Worm (Caenorhabditis elegans) whole organism, midembryonic: ENCODE results near the gene spsb-1.

Experiments
- T22C8.4 ChIP-seq: fragments of 200-800 bp; sonication (Bioruptor generic); IDR thresholded peaks from 2 replicates; pipeline ENCODE4 v1.3.6; 2022; ENCODE audit warnings: missing genetic modification characterization, missing compliant biosample characterization
- flt-1 ChIP-seq: fragments of 200-800 bp; sonication (Bioruptor generic); IDR thresholded peaks from 2 replicates; pipeline ENCODE4 v1.3.6; 2022; ENCODE audit warnings: missing genetic modification characterization, missing compliant biosample characterization
- klf-2 ChIP-seq: fragments of 200-800 bp; sonication (Bioruptor generic); conservative IDR thresholded peaks from 2 replicates; pipeline ENCODE4 v1.3.6; 2022; ENCODE audit warnings: missing genetic modification reagents, missing genetic modification characterization, missing compliant biosample characterization
- med-1 ChIP-seq: sonication (generic microtip); optimal IDR thresholded peaks from 2 replicates; lab custom pipeline; 2017; ENCODE audit warnings: missing genetic modification characterization, mild to moderate bottlenecking, missing compliant biosample characterization, antibody characterized with exemption, missing genetic modification reagents; ENCODE audit not compliant: insufficient read depth
- tab-1 ChIP-seq: fragments of 200-800 bp; sonication (Bioruptor generic); IDR thresholded peaks from 2 replicates; pipeline ENCODE4 v1.3.6; 2022; ENCODE audit warnings: missing genetic modification characterization, missing compliant biosample characterization
- ztf-23 ChIP-seq: fragments of 200-800 bp; sonication (Bioruptor generic); IDR thresholded peaks from 2 replicates; pipeline ENCODE4 v1.3.6; 2022; ENCODE audit warnings: missing genetic modification reagents, missing genetic modification characterization, missing compliant biosample characterization

- TF ChIP-seq T22C8.4 (GFP tag; lab: Robert Waterston, UW) (no peak), klf-2 (GFP tag; lab: Robert Waterston, UW) (no peak), med-1 (no peak), ztf-23 (no peak), tab-1 (GFP tag; lab: Robert Waterston, UW) (0 out of 2 replicates have a peak, but pooled peaks have one; percentile 34), flt-1 (GFP tag; lab: Robert Waterston, UW) (0 out of 2 replicates have a peak, but pooled peaks have one; percentile 31)
These were observed 21.4 kb downstream of the spsb-1 start for ce11 chrII:15217949-15218348.
